Worm (Caenorhabditis elegans) whole organism, L2 larva: Measurements from ENCODE around the gene F46C3.7.

Experiments used
- R02D3.7 ChIP-seq: fragments of 150-350 bp; optimal IDR thresholded peaks from 2 replicates; lab custom pipeline; 2014; ENCODE audit warnings: missing biosample characterization, missing genetic modification characterization
- ZK546.5 ChIP-seq: sonication (generic microtip); optimal IDR thresholded peaks from 2 replicates; lab custom pipeline; 2017; ENCODE audit warnings: missing biosample characterization, missing genetic modification characterization
- ama-1 ChIP-seq: fragments of 150-350 bp; optimal IDR thresholded peaks from 2 replicates; lab custom pipeline; 2018; ENCODE audit warnings: inconsistent platforms
- egl-27 ChIP-seq: sonication (generic microtip); optimal IDR thresholded peaks from 3 replicates; lab custom pipeline; 2017; ENCODE audit warnings: missing biosample characterization, missing genetic modification reagents, missing genetic modification characterization
- elt-3 ChIP-seq: sonication (generic microtip); optimal IDR thresholded peaks from 2 replicates; lab custom pipeline; 2017; ENCODE audit warnings: missing biosample characterization, missing genetic modification characterization
- lin-13 ChIP-seq: fragments of 150-350 bp; optimal IDR thresholded peaks from 2 replicates; lab custom pipeline; 2014; ENCODE audit warnings: missing biosample characterization, missing genetic modification reagents, missing genetic modification characterization
- lin-39 ChIP-seq: fragments of 150-350 bp; optimal IDR thresholded peaks from 2 replicates; lab custom pipeline; 2014; ENCODE audit warnings: missing biosample characterization, missing genetic modification reagents, missing genetic modification characterization
- lsy-2 ChIP-seq, 2 experiments: fragments of 150-350 bp in 1 of 2; sonication (generic microtip) in 1 of 2; optimal IDR thresholded peaks; 2 replicates each; lab custom pipeline; 2014 to 2017; ENCODE audit warnings: missing biosample characterization in 2 of 2, missing genetic modification characterization in 2 of 2
- mdl-1 ChIP-seq, 2 experiments: fragments of 150-350 bp in 1 of 2; sonication (generic microtip) in 1 of 2; optimal IDR thresholded peaks; 2 replicates each; lab custom pipeline; 2017; ENCODE audit warnings: missing biosample characterization in 2 of 2, missing genetic modification characterization in 2 of 2
- nhr-12 ChIP-seq: fragments of 150-350 bp; optimal IDR thresholded peaks from 2 replicates; lab custom pipeline; 2014; ENCODE audit warnings: missing biosample characterization, missing genetic modification characterization
- nhr-23 ChIP-seq: fragments of 150-350 bp; optimal IDR thresholded peaks from 2 replicates; lab custom pipeline; 2014; ENCODE audit warnings: missing biosample characterization, missing genetic modification reagents, missing genetic modification characterization
- snpc-4 ChIP-seq: fragments of 150-350 bp; optimal IDR thresholded peaks from 2 replicates; lab custom pipeline; 2014; ENCODE audit warnings: missing biosample characterization, missing genetic modification characterization
- zag-1 ChIP-seq: fragments of 150-350 bp; optimal IDR thresholded peaks from 2 replicates; lab custom pipeline; 2014; ENCODE audit warnings: missing biosample characterization, missing genetic modification characterization

- TF ChIP-seq mdl-1 (tag; optimal IDR thresholded peaks at IDR 0.05; lab: Kevin White, UChicago) (no peak), R02D3.7 (no peak), nhr-23 (tag; lab: Kevin White, UChicago) (no peak), snpc-4 (tag; lab: Kevin White, UChicago) (no peak), ama-1 (no peak), lin-39 (no peak), zag-1 (no peak), elt-3 (tag; lab: Kevin White, UChicago) (no peak), lsy-2 (tag; optimal IDR thresholded peaks at IDR 0.05; lab: Kevin White, UChicago) (no peak), lin-13 (no peak), ZK546.5 (tag; lab: Kevin White, UChicago) (no peak), nhr-12 (no peak), egl-27 (tag; lab: Kevin White, UChicago) (no peak)
Observed at ce11 chrX:11471409-11471808, 31.6 kb downstream of the F46C3.7 start.
